Worm (Caenorhabditis elegans) whole organism, L3 larva: Measurements from ENCODE around the gene Y62E10A.24.

Experiments used
- ZK546.5 ChIP-seq: sonication (generic microtip); optimal IDR thresholded peaks from 2 replicates; lab custom pipeline; 2017; ENCODE audit warnings: missing biosample characterization, missing genetic modification characterization
- ama-1 ChIP-seq: fragments of 150-350 bp; optimal IDR thresholded peaks from 2 replicates; lab custom pipeline; 2018
- ceh-16 ChIP-seq: sonication (generic microtip); optimal IDR thresholded peaks from 2 replicates; lab custom pipeline; 2017; ENCODE audit warnings: missing biosample characterization, missing genetic modification characterization
- ceh-28 ChIP-seq: fragments of 150-350 bp; optimal IDR thresholded peaks from 2 replicates; lab custom pipeline; 2014; ENCODE audit warnings: missing biosample characterization, missing genetic modification reagents, missing genetic modification characterization
- ceh-82 ChIP-seq: fragments of 150-350 bp; optimal IDR thresholded peaks from 2 replicates; lab custom pipeline; 2014; ENCODE audit warnings: missing biosample characterization, missing genetic modification characterization
- ceh-9 ChIP-seq: sonication (generic microtip); optimal IDR thresholded peaks from 2 replicates; lab custom pipeline; 2018; ENCODE audit warnings: missing biosample characterization, missing genetic modification characterization
- daf-12 ChIP-seq: fragments of 150-350 bp; optimal IDR thresholded peaks from 2 replicates; lab custom pipeline; 2014; ENCODE audit warnings: missing biosample characterization, missing genetic modification reagents, missing genetic modification characterization
- egl-5 ChIP-seq: fragments of 150-350 bp; optimal IDR thresholded peaks from 2 replicates; lab custom pipeline; 2017; ENCODE audit warnings: missing biosample characterization, missing genetic modification reagents, missing genetic modification characterization, inconsistent platforms
- elt-1 ChIP-seq: fragments of 150-350 bp; optimal IDR thresholded peaks from 2 replicates; lab custom pipeline; 2014; ENCODE audit warnings: missing biosample characterization, missing genetic modification characterization
- elt-2 ChIP-seq: sonication (generic microtip); optimal IDR thresholded peaks from 2 replicates; lab custom pipeline; 2016; ENCODE audit warnings: missing genetic modification reagents, mild to moderate bottlenecking, missing genetic modification characterization, missing compliant biosample characterization
- elt-3 ChIP-seq, 3 experiments: fragments of 150-350 bp in 1 of 3; sonication (generic microtip) in 2 of 3; optimal IDR thresholded peaks; 2 replicates in 2 of 3; 4 replicates in 1 of 3; lab custom pipeline; 2014 to 2017; ENCODE audit warnings: missing biosample characterization in 3 of 3, missing genetic modification characterization in 3 of 3
- eor-1 ChIP-seq, 2 experiments: fragments of 150-350 bp; optimal IDR thresholded peaks; 2 replicates each; lab custom pipeline; 2014 to 2018; ENCODE audit warnings: missing biosample characterization in 2 of 2, missing genetic modification characterization in 2 of 2
- fkh-2 ChIP-seq: fragments of 150-350 bp; optimal IDR thresholded peaks from 2 replicates; lab custom pipeline; 2014; ENCODE audit warnings: missing biosample characterization, missing genetic modification reagents, missing genetic modification characterization
- fos-1 ChIP-seq: fragments of 150-350 bp; optimal IDR thresholded peaks from 2 replicates; lab custom pipeline; 2014; ENCODE audit warnings: missing biosample characterization, missing genetic modification characterization
- hmg-11 ChIP-seq: sonication (generic microtip); optimal IDR thresholded peaks from 2 replicates; lab custom pipeline; 2016; ENCODE audit warnings: missing genetic modification characterization, missing compliant biosample characterization
- jun-1 ChIP-seq: fragments of 150-350 bp; optimal IDR thresholded peaks from 2 replicates; lab custom pipeline; 2014; ENCODE audit warnings: missing biosample characterization, missing genetic modification reagents, missing genetic modification characterization
- lin-39 ChIP-seq: fragments of 150-350 bp; optimal IDR thresholded peaks from 2 replicates; lab custom pipeline; 2018; ENCODE audit warnings: missing biosample characterization, missing genetic modification reagents, missing genetic modification characterization
- mml-1 ChIP-seq: fragments of 150-350 bp; sonication (generic microtip); optimal IDR thresholded peaks from 3 replicates; lab custom pipeline; 2014; ENCODE audit warnings: missing biosample characterization, missing genetic modification characterization
- nhr-12 ChIP-seq: fragments of 150-350 bp; optimal IDR thresholded peaks from 2 replicates; lab custom pipeline; 2014; ENCODE audit warnings: missing biosample characterization, missing genetic modification characterization
- nhr-23 ChIP-seq: fragments of 150-350 bp; optimal IDR thresholded peaks from 2 replicates; lab custom pipeline; 2014; ENCODE audit warnings: missing biosample characterization, missing genetic modification reagents, missing genetic modification characterization
- nhr-25 ChIP-seq: sonication (generic microtip); optimal IDR thresholded peaks from 2 replicates; lab custom pipeline; 2017; ENCODE audit warnings: missing biosample characterization, missing genetic modification characterization
- nhr-28 ChIP-seq: fragments of 150-350 bp; optimal IDR thresholded peaks from 2 replicates; lab custom pipeline; 2014; ENCODE audit warnings: missing biosample characterization, missing genetic modification characterization
- nhr-43 ChIP-seq: sonication (generic microtip); optimal IDR thresholded peaks from 2 replicates; lab custom pipeline; 2016; ENCODE audit warnings: mild to moderate bottlenecking, missing genetic modification characterization, missing compliant biosample characterization; ENCODE audit not compliant: poor library complexity, severe bottlenecking
- nhr-67 ChIP-seq: fragments of 150-350 bp; optimal IDR thresholded peaks from 2 replicates; lab custom pipeline; 2014; ENCODE audit warnings: missing biosample characterization, missing genetic modification characterization
- nhr-76 ChIP-seq: fragments of 150-350 bp; sonication (generic microtip); optimal IDR thresholded peaks from 5 replicates; lab custom pipeline; 2014; ENCODE audit warnings: missing biosample characterization, missing genetic modification characterization
- pha-4 ChIP-seq: fragments of 150-350 bp; optimal IDR thresholded peaks from 2 replicates; lab custom pipeline; 2014; ENCODE audit warnings: missing biosample characterization, missing genetic modification reagents, missing genetic modification characterization
- pqm-1 ChIP-seq: fragments of 150-350 bp; optimal IDR thresholded peaks from 2 replicates; lab custom pipeline; 2017; ENCODE audit warnings: missing biosample characterization, missing genetic modification characterization, inconsistent platforms
- sea-2 ChIP-seq: fragments of 150-350 bp; sonication (generic microtip); optimal IDR thresholded peaks from 4 replicates; lab custom pipeline; 2014; ENCODE audit warnings: missing biosample characterization, missing genetic modification reagents, missing genetic modification characterization
- skn-1 ChIP-seq: fragments of 150-350 bp; optimal IDR thresholded peaks from 2 replicates; lab custom pipeline; 2014; ENCODE audit warnings: missing biosample characterization, missing genetic modification characterization
- tbx-2 ChIP-seq: sonication (generic microtip); optimal IDR thresholded peaks from 2 replicates; lab custom pipeline; 2016; ENCODE audit warnings: mild to moderate bottlenecking, missing genetic modification characterization, missing compliant biosample characterization
- unc-39 ChIP-seq: sonication (generic microtip); optimal IDR thresholded peaks from 4 replicates; lab custom pipeline; 2017; ENCODE audit warnings: missing biosample characterization, missing genetic modification characterization
- zag-1 ChIP-seq: fragments of 150-350 bp; optimal IDR thresholded peaks from 2 replicates; lab custom pipeline; 2014; ENCODE audit warnings: missing biosample characterization, missing genetic modification characterization
- ztf-11 ChIP-seq: fragments of 150-350 bp; optimal IDR thresholded peaks from 2 replicates; lab custom pipeline; 2014; ENCODE audit warnings: missing biosample characterization, missing genetic modification characterization
- ztf-4 ChIP-seq: fragments of 150-350 bp; optimal IDR thresholded peaks from 2 replicates; lab custom pipeline; 2014; ENCODE audit warnings: missing biosample characterization, missing genetic modification characterization

The Y62E10A.24 gene

DNA sequence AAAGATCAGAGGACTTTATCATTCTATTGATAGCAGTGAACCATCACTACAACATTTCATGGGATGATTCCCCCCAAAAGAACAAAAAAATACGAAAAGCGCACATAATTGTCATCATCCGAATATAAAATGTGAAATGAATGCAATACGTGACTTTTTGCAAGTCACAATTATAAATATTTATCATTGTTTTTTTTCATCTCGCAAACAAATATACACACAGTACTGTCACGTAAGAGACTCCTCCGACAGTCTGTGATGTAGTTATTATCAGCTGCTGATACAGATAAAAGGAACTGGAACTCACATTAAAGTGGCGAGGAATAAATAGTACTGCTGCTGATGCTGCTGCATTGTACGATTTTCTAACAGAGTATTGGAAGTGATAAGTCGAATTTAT is 25.9 kb downstream of the Y62E10A.24 start:
- no peak for TF ChIP-seq ceh-16
- no peak for TF ChIP-seq sea-2 (GFP tag; lab: Kevin White, UChicago)
- TF ChIP-seq eor-1 (tag; optimal IDR thresholded peaks at IDR 0.05; lab: Kevin White, UChicago) = no peak
- peak; percentile 8 for TF ChIP-seq nhr-43 (tag; lab: Kevin White, UChicago)
- TF ChIP-seq pha-4 (tag; lab: Kevin White, UChicago) = peak; percentile 78
- TF ChIP-seq pqm-1 = peak; percentile 91
- TF ChIP-seq nhr-76 = no peak
- no peak for TF ChIP-seq jun-1 (tag; lab: Kevin White, UChicago)
- TF ChIP-seq nhr-23 (tag; lab: Kevin White, UChicago) = no peak
- peak in 1 of 3 experiments; percentile 15 for TF ChIP-seq elt-3 (tag; optimal IDR thresholded peaks at IDR 0.05; lab: Kevin White, UChicago)
- no peak for TF ChIP-seq nhr-67 (tag; lab: Kevin White, UChicago)
- TF ChIP-seq daf-12 (tag; lab: Kevin White, UChicago) = no peak
- TF ChIP-seq skn-1 = peak; percentile 73
- TF ChIP-seq elt-2 = peak; percentile 90

DNA sequence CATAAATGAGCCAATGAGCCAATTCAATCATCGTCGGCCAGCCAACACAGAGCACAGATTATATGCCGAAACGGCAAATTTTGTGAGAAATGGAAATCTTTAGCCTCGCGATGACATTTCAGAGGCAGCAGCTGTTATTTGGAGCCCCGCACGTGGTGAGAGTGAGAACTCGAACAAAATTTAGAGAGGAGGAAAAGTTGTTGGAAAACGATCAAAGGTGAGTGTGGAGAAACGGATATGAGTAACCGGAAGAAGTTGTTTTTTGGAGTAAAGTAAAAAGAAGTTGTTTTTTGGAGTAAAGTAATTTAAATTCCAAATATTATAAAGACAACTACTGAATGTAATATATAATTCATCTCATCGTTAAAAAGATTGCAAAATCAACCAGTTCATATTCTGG is 28.2 kb downstream of the Y62E10A.24 start, which contains the start of gene Y62E10A.13:
TSS of gene Y62E10A.13 (minus strand) at position 326 of the 400 bp plus-strand sequence.
- no peak for TF ChIP-seq pha-4 (tag; lab: Kevin White, UChicago)
- TF ChIP-seq ztf-4 = no peak
- TF ChIP-seq nhr-28 = no peak
- no peak for TF ChIP-seq ceh-28 (tag; lab: Kevin White, UChicago)
- TF ChIP-seq elt-1 (tag; lab: Kevin White, UChicago) = no peak
- no peak for TF ChIP-seq hmg-11 (tag; lab: Kevin White, UChicago)
- no peak for TF ChIP-seq ZK546.5 (tag; lab: Kevin White, UChicago)
- no peak for TF ChIP-seq ama-1 (lab: Kevin White, UChicago)
- no peak for TF ChIP-seq elt-2
- no peak for TF ChIP-seq pqm-1

DNA sequence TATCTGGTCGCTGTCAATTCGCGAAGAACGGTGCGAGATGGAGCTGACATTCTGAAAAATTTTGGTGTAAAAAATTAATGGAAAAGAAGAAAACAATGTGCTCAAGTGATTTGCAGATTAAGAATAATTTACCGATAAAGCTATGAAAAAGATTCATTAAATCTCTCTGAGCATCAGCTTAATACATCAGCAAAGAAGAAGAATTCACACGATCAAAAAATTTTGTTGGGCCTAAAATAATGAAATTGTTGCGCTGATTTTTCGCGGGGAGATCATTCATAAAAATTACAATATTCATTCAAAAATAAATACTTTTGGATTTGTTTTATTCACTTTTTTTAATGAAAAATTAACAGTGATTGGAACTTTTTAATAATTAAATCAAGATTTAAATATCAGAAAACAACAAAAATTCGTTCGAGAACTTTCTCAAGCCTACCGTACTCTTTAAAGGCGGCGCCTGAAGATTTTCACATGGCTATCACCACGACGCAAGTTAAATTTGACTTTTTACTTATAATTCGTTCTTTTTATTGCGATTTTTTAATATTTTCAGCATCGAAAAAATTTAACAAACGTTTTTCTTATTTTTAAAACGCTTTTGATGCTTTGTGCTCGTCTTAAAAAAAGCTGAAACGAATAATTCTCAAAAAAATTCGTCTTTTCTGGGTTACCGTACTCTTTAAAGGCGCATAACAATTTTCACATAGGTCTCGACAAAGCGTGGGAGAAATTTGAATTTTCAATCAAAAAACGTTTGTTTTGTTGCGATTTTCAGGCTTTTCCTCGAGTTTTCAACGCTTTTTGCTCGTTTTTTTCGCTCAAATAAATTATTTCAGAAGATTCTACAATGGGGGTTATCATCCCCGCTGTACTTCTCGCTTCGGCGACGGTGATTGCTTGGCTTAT is 30.2 kb downstream of the Y62E10A.24 start, which contains the start of the genes memi-2 and cyp-31A5:
TSS of gene memi-2 (minus strand) at position 51 of the 909 bp plus-strand sequence.
TSS of gene cyp-31A5 (plus strand) at position 834 of the 909 bp plus-strand sequence.
- no peak for TF ChIP-seq mml-1 (tag; lab: Kevin White, UChicago)
- no peak for TF ChIP-seq ztf-11 (tag; lab: Kevin White, UChicago)
- no peak for TF ChIP-seq ceh-28 (tag; lab: Kevin White, UChicago)
- TF ChIP-seq elt-3 (tag; optimal IDR thresholded peaks at IDR 0.05; lab: Kevin White, UChicago) = no peak
- no peak for TF ChIP-seq unc-39 (tag; lab: Kevin White, UChicago)
- no peak for TF ChIP-seq ceh-82 (tag; lab: Kevin White, UChicago)
- TF ChIP-seq ceh-9 (tag; lab: Kevin White, UChicago) = no peak
- TF ChIP-seq fos-1 (tag; lab: Kevin White, UChicago) = no peak
- TF ChIP-seq lin-39 = no peak
- no peak for TF ChIP-seq pqm-1
- TF ChIP-seq tbx-2 = no peak
- TF ChIP-seq daf-12 (tag; lab: Kevin White, UChicago) = no peak
- no peak for TF ChIP-seq skn-1
- TF ChIP-seq zag-1 = no peak
- TF ChIP-seq egl-5 = no peak

DNA sequence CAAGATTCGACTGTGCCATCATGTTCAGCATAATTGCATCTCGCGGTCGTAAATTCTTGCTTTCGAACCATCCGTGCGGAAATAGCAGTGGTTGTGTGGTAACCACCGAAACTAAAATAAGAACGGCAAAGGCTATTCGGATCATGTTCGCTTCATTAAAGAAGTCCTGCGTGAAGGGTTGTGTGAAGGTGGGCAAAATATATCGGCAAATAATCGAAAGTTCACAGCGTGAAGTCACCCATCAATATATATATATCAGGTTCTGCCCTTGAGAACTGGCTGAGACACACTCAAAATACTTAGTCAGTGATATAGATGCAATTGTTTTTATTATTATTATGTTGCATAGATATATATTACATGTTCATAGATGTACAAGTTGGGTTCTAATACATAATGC is 37.5 kb downstream of the Y62E10A.24 start, which contains the start of gene Y62E10A.19:
TSS of gene Y62E10A.19 (minus strand) at position 289 of the 400 bp plus-strand sequence.
- TF ChIP-seq hmg-11 (tag; lab: Kevin White, UChicago) (no peak), ztf-4 (no peak), nhr-25 (tag; lab: Kevin White, UChicago) (peak; percentile 30), eor-1 (tag; optimal IDR thresholded peaks at IDR 0.05; lab: Kevin White, UChicago) (no peak), nhr-76 (no peak), nhr-12 (tag; lab: Kevin White, UChicago) (no peak), fkh-2 (tag; lab: Kevin White, UChicago) (no peak)
